Worm (Caenorhabditis elegans) whole organism, L3 larva: ENCODE measurements around the gene grl-22.

Experiments used
- R02D3.7 ChIP-seq: fragments of 150-350 bp; optimal IDR thresholded peaks from 2 replicates; lab custom pipeline; 2014; ENCODE audit warnings: missing biosample characterization, missing genetic modification characterization
- ceh-16 ChIP-seq: sonication (generic microtip); optimal IDR thresholded peaks from 2 replicates; lab custom pipeline; 2017; ENCODE audit warnings: missing biosample characterization, missing genetic modification characterization
- ceh-28 ChIP-seq: fragments of 150-350 bp; optimal IDR thresholded peaks from 2 replicates; lab custom pipeline; 2014; ENCODE audit warnings: missing biosample characterization, missing genetic modification reagents, missing genetic modification characterization
- ceh-82 ChIP-seq: fragments of 150-350 bp; optimal IDR thresholded peaks from 2 replicates; lab custom pipeline; 2014; ENCODE audit warnings: missing biosample characterization, missing genetic modification characterization
- ceh-9 ChIP-seq: sonication (generic microtip); optimal IDR thresholded peaks from 2 replicates; lab custom pipeline; 2018; ENCODE audit warnings: missing biosample characterization, missing genetic modification characterization
- daf-12 ChIP-seq: fragments of 150-350 bp; optimal IDR thresholded peaks from 2 replicates; lab custom pipeline; 2014; ENCODE audit warnings: missing biosample characterization, missing genetic modification reagents, missing genetic modification characterization
- egl-27 ChIP-seq: sonication (generic microtip); optimal IDR thresholded peaks from 4 replicates; lab custom pipeline; 2017; ENCODE audit warnings: missing biosample characterization, missing genetic modification reagents, missing genetic modification characterization
- egl-5 ChIP-seq: fragments of 150-350 bp; optimal IDR thresholded peaks from 2 replicates; lab custom pipeline; 2017; ENCODE audit warnings: missing biosample characterization, missing genetic modification reagents, missing genetic modification characterization, inconsistent platforms
- elt-1 ChIP-seq: fragments of 150-350 bp; optimal IDR thresholded peaks from 2 replicates; lab custom pipeline; 2014; ENCODE audit warnings: missing biosample characterization, missing genetic modification characterization
- elt-2 ChIP-seq: sonication (generic microtip); optimal IDR thresholded peaks from 2 replicates; lab custom pipeline; 2016; ENCODE audit warnings: missing genetic modification reagents, mild to moderate bottlenecking, missing genetic modification characterization, missing compliant biosample characterization
- elt-3 ChIP-seq, 3 experiments: fragments of 150-350 bp in 1 of 3; sonication (generic microtip) in 2 of 3; optimal IDR thresholded peaks; 2 replicates in 2 of 3; 4 replicates in 1 of 3; lab custom pipeline; 2014 to 2017; ENCODE audit warnings: missing biosample characterization in 3 of 3, missing genetic modification characterization in 3 of 3
- eor-1 ChIP-seq, 2 experiments: fragments of 150-350 bp; optimal IDR thresholded peaks; 2 replicates each; lab custom pipeline; 2014 to 2018; ENCODE audit warnings: missing biosample characterization in 2 of 2, missing genetic modification characterization in 2 of 2
- fkh-10 ChIP-seq: sonication (generic microtip); optimal IDR thresholded peaks from 2 replicates; lab custom pipeline; 2017; ENCODE audit warnings: missing biosample characterization, missing genetic modification reagents, missing genetic modification characterization
- fkh-2 ChIP-seq: fragments of 150-350 bp; optimal IDR thresholded peaks from 2 replicates; lab custom pipeline; 2014; ENCODE audit warnings: missing biosample characterization, missing genetic modification reagents, missing genetic modification characterization
- fos-1 ChIP-seq: fragments of 150-350 bp; optimal IDR thresholded peaks from 2 replicates; lab custom pipeline; 2014; ENCODE audit warnings: missing biosample characterization, missing genetic modification characterization
- hmg-11 ChIP-seq: sonication (generic microtip); optimal IDR thresholded peaks from 2 replicates; lab custom pipeline; 2016; ENCODE audit warnings: missing genetic modification characterization, missing compliant biosample characterization
- lin-15B ChIP-seq: fragments of 150-350 bp; optimal IDR thresholded peaks from 2 replicates; lab custom pipeline; 2014; ENCODE audit warnings: missing biosample characterization, missing genetic modification characterization
- lin-39 ChIP-seq: fragments of 150-350 bp; optimal IDR thresholded peaks from 2 replicates; lab custom pipeline; 2018; ENCODE audit warnings: missing biosample characterization, missing genetic modification reagents, missing genetic modification characterization
- lsy-12 ChIP-seq: sonication (generic microtip); optimal IDR thresholded peaks from 2 replicates; lab custom pipeline; 2016; ENCODE audit warnings: mild to moderate bottlenecking, missing genetic modification characterization, missing compliant biosample characterization
- mdl-1 ChIP-seq: fragments of 150-350 bp; optimal IDR thresholded peaks from 2 replicates; lab custom pipeline; 2014; ENCODE audit warnings: missing biosample characterization, missing genetic modification characterization
- nfya-1 ChIP-seq: sonication (generic microtip); optimal IDR thresholded peaks from 2 replicates; lab custom pipeline; 2017; ENCODE audit warnings: missing genetic modification characterization, mild to moderate bottlenecking, missing compliant biosample characterization, antibody characterized with exemption, moderate library complexity; ENCODE audit not compliant: insufficient read depth
- nhr-11 ChIP-seq: fragments of 150-350 bp; optimal IDR thresholded peaks from 2 replicates; lab custom pipeline; 2014; ENCODE audit warnings: missing biosample characterization, missing genetic modification characterization
- nhr-12 ChIP-seq: fragments of 150-350 bp; optimal IDR thresholded peaks from 2 replicates; lab custom pipeline; 2014; ENCODE audit warnings: missing biosample characterization, missing genetic modification characterization
- nhr-23 ChIP-seq: fragments of 150-350 bp; optimal IDR thresholded peaks from 2 replicates; lab custom pipeline; 2014; ENCODE audit warnings: missing biosample characterization, missing genetic modification reagents, missing genetic modification characterization
- nhr-237 ChIP-seq: fragments of 150-350 bp; optimal IDR thresholded peaks from 2 replicates; lab custom pipeline; 2014; ENCODE audit warnings: missing biosample characterization, missing genetic modification characterization
- nhr-25 ChIP-seq: sonication (generic microtip); optimal IDR thresholded peaks from 2 replicates; lab custom pipeline; 2017; ENCODE audit warnings: missing biosample characterization, missing genetic modification characterization
- nhr-28 ChIP-seq: fragments of 150-350 bp; optimal IDR thresholded peaks from 2 replicates; lab custom pipeline; 2014; ENCODE audit warnings: missing biosample characterization, missing genetic modification characterization
- nhr-43 ChIP-seq: sonication (generic microtip); optimal IDR thresholded peaks from 2 replicates; lab custom pipeline; 2016; ENCODE audit warnings: mild to moderate bottlenecking, missing genetic modification characterization, missing compliant biosample characterization; ENCODE audit not compliant: poor library complexity, severe bottlenecking
- nhr-67 ChIP-seq: fragments of 150-350 bp; optimal IDR thresholded peaks from 2 replicates; lab custom pipeline; 2014; ENCODE audit warnings: missing biosample characterization, missing genetic modification characterization
- nhr-77 ChIP-seq: fragments of 150-350 bp; optimal IDR thresholded peaks from 2 replicates; lab custom pipeline; 2014; ENCODE audit warnings: missing biosample characterization, missing genetic modification characterization
- pha-4 ChIP-seq: fragments of 150-350 bp; optimal IDR thresholded peaks from 2 replicates; lab custom pipeline; 2014; ENCODE audit warnings: missing biosample characterization, missing genetic modification reagents, missing genetic modification characterization
- pqm-1 ChIP-seq: fragments of 150-350 bp; optimal IDR thresholded peaks from 2 replicates; lab custom pipeline; 2017; ENCODE audit warnings: missing biosample characterization, missing genetic modification characterization, inconsistent platforms
- sea-2 ChIP-seq: fragments of 150-350 bp; sonication (generic microtip); optimal IDR thresholded peaks from 4 replicates; lab custom pipeline; 2014; ENCODE audit warnings: missing biosample characterization, missing genetic modification reagents, missing genetic modification characterization
- skn-1 ChIP-seq: fragments of 150-350 bp; optimal IDR thresholded peaks from 2 replicates; lab custom pipeline; 2014; ENCODE audit warnings: missing biosample characterization, missing genetic modification characterization
- snpc-4 ChIP-seq: fragments of 150-350 bp; optimal IDR thresholded peaks from 2 replicates; lab custom pipeline; 2014; ENCODE audit warnings: missing biosample characterization, missing genetic modification characterization
- tbx-2 ChIP-seq: sonication (generic microtip); optimal IDR thresholded peaks from 2 replicates; lab custom pipeline; 2016; ENCODE audit warnings: mild to moderate bottlenecking, missing genetic modification characterization, missing compliant biosample characterization
- unc-39 ChIP-seq: sonication (generic microtip); optimal IDR thresholded peaks from 4 replicates; lab custom pipeline; 2017; ENCODE audit warnings: missing biosample characterization, missing genetic modification characterization
- ztf-11 ChIP-seq: fragments of 150-350 bp; optimal IDR thresholded peaks from 2 replicates; lab custom pipeline; 2014; ENCODE audit warnings: missing biosample characterization, missing genetic modification characterization
- ztf-4 ChIP-seq: fragments of 150-350 bp; optimal IDR thresholded peaks from 2 replicates; lab custom pipeline; 2014; ENCODE audit warnings: missing biosample characterization, missing genetic modification characterization

grl-22 gene

DNA sequence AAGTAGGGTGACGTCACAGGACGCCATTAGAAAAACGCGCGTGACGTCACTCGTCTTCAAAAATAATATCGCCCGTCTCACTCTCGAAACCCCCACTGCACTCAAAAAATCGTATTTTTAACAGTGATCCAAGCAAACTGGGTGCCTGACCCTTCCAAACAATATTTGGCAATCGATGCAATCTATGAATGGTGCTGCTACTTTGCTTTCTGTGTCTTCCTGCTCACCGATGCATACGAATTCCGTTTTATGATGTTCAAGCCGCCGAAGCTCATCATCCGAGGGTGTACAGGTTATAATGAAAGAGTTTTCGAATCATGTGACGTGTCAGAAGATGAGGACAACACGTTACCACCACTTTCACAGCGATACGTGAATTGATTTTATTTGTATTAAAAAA, 6.2 kb downstream of the grl-22 start, which contains the start of gene W03A5.1:
W03A5.1 (plus strand) TSS at position 301 of the 400 bp plus-strand sequence.
- TF ChIP-seq ceh-9 (no peak), pqm-1 (tag; lab: Kevin White, UChicago) (no peak), elt-3 (tag; optimal IDR thresholded peaks at IDR 0.05; lab: Kevin White, UChicago) (no peak), egl-5 (tag; lab: Kevin White, UChicago) (no peak), fkh-2 (no peak), eor-1 (tag; optimal IDR thresholded peaks at IDR 0.05; lab: Kevin White, UChicago) (no peak), elt-2 (tag; lab: Kevin White, UChicago) (no peak), egl-27 (no peak), elt-1 (tag; lab: Kevin White, UChicago) (no peak), skn-1 (tag; lab: Kevin White, UChicago) (no peak), lsy-12 (tag; lab: Kevin White, UChicago) (no peak)

DNA sequence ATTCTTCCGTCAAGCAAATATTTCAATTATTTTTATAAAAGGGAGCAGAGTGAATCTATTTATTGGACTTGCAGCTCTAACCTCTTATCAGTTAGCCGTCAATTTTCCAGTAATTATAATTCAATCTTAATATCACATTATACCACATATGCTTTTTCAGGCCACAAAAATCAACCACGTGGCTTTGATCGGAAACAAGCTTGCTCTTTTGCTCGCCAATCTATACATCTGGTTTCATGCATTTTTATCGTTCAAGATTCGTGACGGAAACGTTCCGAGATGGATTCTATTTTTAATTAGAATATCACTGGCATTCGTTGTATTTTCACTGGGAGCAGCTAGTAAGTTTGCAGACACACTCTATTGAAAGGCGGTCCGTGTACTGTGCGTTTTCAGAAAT, 6.8 kb downstream of the grl-22 start:
- no peak for TF ChIP-seq sea-2 (GFP tag; lab: Kevin White, UChicago)
- TF ChIP-seq eor-1 (tag; optimal IDR thresholded peaks at IDR 0.05; lab: Kevin White, UChicago), result no peak
- TF ChIP-seq nhr-28 (tag; lab: Kevin White, UChicago), result no peak
- no peak for TF ChIP-seq fos-1 (tag; lab: Kevin White, UChicago)
- no peak for TF ChIP-seq nhr-77
- TF ChIP-seq R02D3.7 (tag; lab: Kevin White, UChicago), result no peak
- TF ChIP-seq nhr-237, result no peak
- no peak for TF ChIP-seq egl-27
- no peak for TF ChIP-seq snpc-4 (tag; lab: Kevin White, UChicago)
- no peak for TF ChIP-seq ztf-4
- TF ChIP-seq nhr-67 (tag; lab: Kevin White, UChicago), result no peak
- TF ChIP-seq nhr-43, result no peak
- no peak for TF ChIP-seq nhr-23

DNA sequence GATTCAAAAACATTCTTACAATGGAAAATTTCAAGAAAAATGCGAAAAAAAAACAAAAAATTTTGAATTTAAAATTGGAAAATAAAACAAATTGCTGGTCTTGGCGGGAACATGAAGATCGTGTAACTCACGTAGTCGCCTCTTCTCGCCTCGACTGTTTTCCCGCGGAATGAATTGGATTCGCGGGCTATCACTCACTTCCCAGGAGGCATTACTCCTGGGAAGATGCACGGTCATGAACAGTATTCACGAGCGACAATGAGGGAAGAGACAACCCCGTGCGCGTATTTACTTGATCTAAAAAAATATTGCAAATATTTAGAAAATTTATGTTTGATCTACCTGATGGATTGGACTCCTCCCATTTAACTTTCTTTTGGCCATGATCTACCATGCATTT, 7.5 kb downstream of the grl-22 start:
- TF ChIP-seq ceh-82 (no peak), ztf-4 (no peak), nhr-11 (tag; lab: Kevin White, UChicago) (no peak), skn-1 (tag; lab: Kevin White, UChicago) (no peak), ceh-28 (no peak), mdl-1 (tag; lab: Kevin White, UChicago) (no peak), unc-39 (no peak), nhr-237 (no peak), elt-1 (tag; lab: Kevin White, UChicago) (no peak), fos-1 (tag; lab: Kevin White, UChicago) (no peak), nfya-1 (tag; lab: Kevin White, UChicago) (no peak)

DNA sequence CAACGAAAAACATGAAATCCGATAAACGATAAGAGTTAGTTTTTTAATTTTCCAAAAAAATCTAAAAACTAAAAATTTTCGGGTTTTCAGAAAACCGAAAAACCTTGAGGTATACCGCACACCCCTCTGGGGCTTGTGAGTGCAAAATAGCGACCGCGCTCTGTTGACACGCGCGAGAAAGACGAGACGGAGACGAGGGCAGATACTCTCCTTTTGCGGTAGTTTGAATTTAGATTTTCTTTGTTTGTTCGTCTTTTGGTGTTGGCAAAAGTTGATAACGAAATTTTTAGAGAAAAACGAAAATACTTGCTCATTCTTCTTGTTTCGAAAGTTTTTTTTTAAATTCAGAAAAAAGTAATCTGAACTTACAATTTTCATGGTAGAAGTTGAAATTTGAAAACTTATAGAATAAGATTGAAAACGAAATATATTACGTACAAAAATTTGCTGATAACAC, 8.2 kb downstream of the grl-22 start, which contains the start of the genes W03A5.2 and Y32H12A.8:
W03A5.2 (plus strand) TSS at position 407 of the 457 bp plus-strand sequence.
Y32H12A.8 (minus strand) TSS at position 410 of the 457 bp plus-strand sequence.
- TF ChIP-seq elt-1 (tag; lab: Kevin White, UChicago) (no peak), unc-39 (no peak), sea-2 (GFP tag; lab: Kevin White, UChicago) (no peak), nhr-23 (no peak), lin-39 (tag; lab: Kevin White, UChicago) (peak; percentile 30), lin-15B (tag; lab: Kevin White, UChicago) (peak; percentile 68), nhr-67 (tag; lab: Kevin White, UChicago) (no peak), nfya-1 (tag; lab: Kevin White, UChicago) (peak; percentile 79), hmg-11 (tag; lab: Kevin White, UChicago) (peak; percentile 34), nhr-25 (tag; lab: Kevin White, UChicago) (peak; percentile 47), fkh-10 (no peak), elt-2 (tag; lab: Kevin White, UChicago) (peak; percentile 41), mdl-1 (tag; lab: Kevin White, UChicago) (no peak), nhr-11 (tag; lab: Kevin White, UChicago) (no peak), pha-4 (tag; lab: Kevin White, UChicago) (peak; percentile 62)

DNA sequence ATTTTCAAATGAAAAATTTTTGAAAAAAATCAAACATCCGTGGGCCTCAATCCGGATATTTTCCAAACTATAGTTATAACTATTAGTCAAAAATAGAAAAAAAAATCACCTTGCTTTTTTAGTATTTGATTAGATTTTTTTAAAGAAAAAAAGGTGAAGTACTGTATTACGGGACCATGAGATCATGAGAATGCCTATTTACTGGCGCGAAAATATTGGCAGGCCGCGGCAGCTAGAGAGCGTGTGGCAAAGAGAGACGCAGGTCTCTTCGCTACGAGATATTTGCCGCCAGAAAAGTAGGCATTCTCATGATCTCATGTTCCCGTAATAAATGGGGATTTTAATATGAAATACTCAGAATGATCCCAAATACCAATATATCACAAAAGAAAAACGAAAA, 8.8 kb downstream of the grl-22 start:
- TF ChIP-seq nhr-77 (no peak), ceh-16 (tag; lab: Kevin White, UChicago) (no peak), nhr-11 (tag; lab: Kevin White, UChicago) (no peak), nhr-12 (no peak), pqm-1 (tag; lab: Kevin White, UChicago) (no peak), nhr-67 (tag; lab: Kevin White, UChicago) (no peak), daf-12 (tag; lab: Kevin White, UChicago) (no peak), elt-1 (tag; lab: Kevin White, UChicago) (no peak), skn-1 (tag; lab: Kevin White, UChicago) (no peak), ceh-28 (no peak), tbx-2 (tag; lab: Kevin White, UChicago) (no peak), ceh-9 (no peak), ceh-82 (no peak), ztf-11 (tag; lab: Kevin White, UChicago) (no peak)
